Fruit fly (Drosophila melanogaster) whole organism, prepupa: ENCODE measurements around the gene CG7656.
A peak's percentile ranks its signal among the peaks of the same experiment; 100 is the strongest.

Experiments used
- Blimp-1 ChIP-seq: fragments of 200-800 bp; sonication (Bioruptor generic); optimal IDR thresholded peaks from 3 replicates; lab custom pipeline; 2017; ENCODE audit warnings: missing biosample characterization, missing genetic modification characterization, mild to moderate bottlenecking, moderate library complexity, missing genetic modification reagents
- CG10669 ChIP-seq: fragments of 200-800 bp; sonication (Bioruptor generic); optimal IDR thresholded peaks from 3 replicates; lab custom pipeline; 2018; ENCODE audit warnings: missing biosample characterization, mild to moderate bottlenecking, missing genetic modification characterization, moderate library complexity
- CG11294 ChIP-seq: fragments of 200-800 bp; sonication (Bioruptor generic); IDR thresholded peaks from 2 replicates; pipeline ENCODE4 v1.3.6; 2022; ENCODE audit warnings: missing biosample characterization, missing genetic modification characterization
- CG11762 ChIP-seq: fragments of 200-800 bp; sonication (Bioruptor generic); optimal IDR thresholded peaks from 3 replicates; lab custom pipeline; 2016; ENCODE audit warnings: missing biosample characterization, missing genetic modification characterization; ENCODE audit not compliant: insufficient read depth
- CG11902 ChIP-seq: fragments of 200-800 bp; sonication (Bioruptor generic); optimal IDR thresholded peaks from 3 replicates; lab custom pipeline; 2016; ENCODE audit warnings: missing biosample characterization, missing genetic modification characterization
- CG1621 ChIP-seq: fragments of 200-800 bp; sonication (Bioruptor generic); optimal IDR thresholded peaks from 3 replicates; lab custom pipeline; 2018; ENCODE audit warnings: missing biosample characterization, mild to moderate bottlenecking, missing genetic modification characterization
- CG31627 ChIP-seq: fragments of 200-800 bp; sonication (Bioruptor generic); optimal IDR thresholded peaks from 3 replicates; lab custom pipeline; 2016; ENCODE audit warnings: missing biosample characterization, missing genetic modification characterization
- CG32006 ChIP-seq: fragments of 200-800 bp; sonication (Bioruptor generic); optimal IDR thresholded peaks from 3 replicates; lab custom pipeline; 2017; ENCODE audit warnings: missing biosample characterization, mild to moderate bottlenecking, missing genetic modification characterization
- CG34406 ChIP-seq: fragments of 200-800 bp; sonication (Bioruptor generic); optimal IDR thresholded peaks from 3 replicates; lab custom pipeline; 2016; ENCODE audit warnings: missing biosample characterization, missing genetic modification characterization
- CG3919 ChIP-seq: fragments of 200-800 bp; sonication (Bioruptor generic); optimal IDR thresholded peaks from 3 replicates; lab custom pipeline; 2016; ENCODE audit warnings: missing biosample characterization, missing genetic modification characterization
- CG4318 ChIP-seq: fragments of 200-800 bp; sonication (Bioruptor generic); optimal IDR thresholded peaks from 3 replicates; lab custom pipeline; 2017; ENCODE audit warnings: missing biosample characterization, mild to moderate bottlenecking, missing genetic modification characterization
- CG6163 ChIP-seq: fragments of 200-800 bp; sonication (Bioruptor generic); IDR thresholded peaks from 3 replicates; pipeline ENCODE4 v1.3.6; 2022; ENCODE audit warnings: missing biosample characterization, missing genetic modification characterization
- CG6276 ChIP-seq: fragments of 200-800 bp; sonication (Bioruptor generic); optimal IDR thresholded peaks from 2 replicates; lab custom pipeline; 2017; ENCODE audit warnings: missing biosample characterization, mild to moderate bottlenecking, missing genetic modification characterization
- CG6808 ChIP-seq: fragments of 200-800 bp; sonication (Bioruptor generic); optimal IDR thresholded peaks from 3 replicates; lab custom pipeline; 2017; ENCODE audit warnings: missing biosample characterization, missing genetic modification characterization, mild to moderate bottlenecking, moderate library complexity, missing genetic modification reagents
- CG6854 ChIP-seq: fragments of 200-800 bp; sonication (Bioruptor generic); optimal IDR thresholded peaks from 2 replicates; lab custom pipeline; 2017; ENCODE audit warnings: missing biosample characterization, mild to moderate bottlenecking, missing genetic modification characterization
- CG7368 ChIP-seq: fragments of 200-800 bp; sonication (Bioruptor generic); optimal IDR thresholded peaks from 3 replicates; lab custom pipeline; 2016; ENCODE audit warnings: missing biosample characterization, missing genetic modification characterization
- CG8119 ChIP-seq: fragments of 200-800 bp; sonication (Bioruptor generic); IDR thresholded peaks from 3 replicates; pipeline ENCODE4 v1.3.6; 2022; ENCODE audit warnings: missing biosample characterization, missing genetic modification characterization
- CG8319 ChIP-seq: fragments of 200-800 bp; sonication (Bioruptor generic); optimal IDR thresholded peaks from 3 replicates; lab custom pipeline; 2016; ENCODE audit warnings: missing biosample characterization, missing genetic modification characterization
- CG8632 ChIP-seq: fragments of 200-800 bp; sonication (Bioruptor generic); optimal IDR thresholded peaks from 3 replicates; lab custom pipeline; 2016; ENCODE audit warnings: missing biosample characterization, missing genetic modification characterization
- CG9139 ChIP-seq: fragments of 200-800 bp; sonication (Bioruptor generic); optimal IDR thresholded peaks from 3 replicates; lab custom pipeline; 2017; ENCODE audit warnings: missing biosample characterization, mild to moderate bottlenecking, missing genetic modification characterization
- Eip75B ChIP-seq: fragments of 200-800 bp; sonication (Bioruptor generic); optimal IDR thresholded peaks from 3 replicates; lab custom pipeline; 2016; ENCODE audit warnings: missing biosample characterization, missing genetic modification characterization
- Ets21C ChIP-seq: fragments of 200-800 bp; sonication (Bioruptor generic); optimal IDR thresholded peaks from 3 replicates; lab custom pipeline; 2016; ENCODE audit warnings: missing biosample characterization, missing genetic modification characterization
- Ets96B ChIP-seq: fragments of 200-800 bp; optimal IDR thresholded peaks from 2 replicates; lab custom pipeline; 2019; ENCODE audit warnings: missing biosample characterization, mild to moderate bottlenecking, missing genetic modification characterization, moderate library complexity
- Gug ChIP-seq: fragments of 200-800 bp; sonication (Bioruptor generic); IDR thresholded peaks from 2 replicates; pipeline ENCODE4 v1.3.6; 2022; ENCODE audit warnings: missing biosample characterization, missing genetic modification characterization
- Hr38 ChIP-seq: sonication (Bioruptor generic); optimal IDR thresholded peaks from 2 replicates; lab custom pipeline; 2016; ENCODE audit warnings: missing biosample characterization, missing genetic modification characterization
- Hr39 ChIP-seq: fragments of 200-800 bp; sonication (Bioruptor generic); optimal IDR thresholded peaks from 2 replicates; lab custom pipeline; 2016; ENCODE audit warnings: missing biosample characterization, missing genetic modification characterization
- Hr4 ChIP-seq: fragments of 200-800 bp; sonication (Bioruptor generic); optimal IDR thresholded peaks from 3 replicates; lab custom pipeline; 2016; ENCODE audit warnings: missing biosample characterization, missing genetic modification characterization
- Met ChIP-seq: fragments of 200-800 bp; sonication (Bioruptor generic); optimal IDR thresholded peaks from 3 replicates; lab custom pipeline; 2016; ENCODE audit warnings: missing biosample characterization, missing genetic modification characterization
- OdsH ChIP-seq: fragments of 200-800 bp; sonication (Bioruptor generic); optimal IDR thresholded peaks from 3 replicates; lab custom pipeline; 2016; ENCODE audit warnings: missing biosample characterization, missing genetic modification characterization
- Smox ChIP-seq: fragments of 200-800 bp; sonication (Bioruptor generic); optimal IDR thresholded peaks from 3 replicates; lab custom pipeline; 2016; ENCODE audit warnings: missing biosample characterization, missing genetic modification characterization
- Sox102F ChIP-seq: fragments of 200-800 bp; sonication (Bioruptor generic); optimal IDR thresholded peaks from 2 replicates; lab custom pipeline; 2016; ENCODE audit warnings: missing biosample characterization, mild to moderate bottlenecking, missing genetic modification characterization
- Sox15 ChIP-seq: fragments of 200-800 bp; sonication (Bioruptor generic); optimal IDR thresholded peaks from 3 replicates; lab custom pipeline; 2016; ENCODE audit warnings: missing biosample characterization, missing genetic modification characterization
- achi ChIP-seq: fragments of 200-800 bp; sonication (Bioruptor generic); optimal IDR thresholded peaks from 3 replicates; lab custom pipeline; 2016; ENCODE audit warnings: missing biosample characterization, missing genetic modification characterization
- cyc ChIP-seq: fragments of 200-800 bp; sonication (Bioruptor generic); optimal IDR thresholded peaks from 3 replicates; lab custom pipeline; 2016; ENCODE audit warnings: missing biosample characterization, missing genetic modification characterization
- dsx ChIP-seq: fragments of 200-800 bp; optimal IDR thresholded peaks from 3 replicates; lab custom pipeline; 2019; ENCODE audit warnings: missing biosample characterization, mild to moderate bottlenecking, missing genetic modification characterization, moderate library complexity; ENCODE audit not compliant: poor library complexity, severe bottlenecking
- esn ChIP-seq: fragments of 200-800 bp; sonication (Bioruptor generic); optimal IDR thresholded peaks from 2 replicates; lab custom pipeline; 2016; ENCODE audit warnings: missing biosample characterization, mild to moderate bottlenecking, missing genetic modification characterization, moderate library complexity
- fd59A ChIP-seq: fragments of 200-800 bp; sonication (Bioruptor generic); optimal IDR thresholded peaks from 2 replicates; lab custom pipeline; 2017; ENCODE audit warnings: missing biosample characterization, mild to moderate bottlenecking, missing genetic modification characterization, missing genetic modification reagents
- fkh ChIP-seq: fragments of 200-800 bp; sonication (Bioruptor generic); optimal IDR thresholded peaks from 3 replicates; lab custom pipeline; 2017; ENCODE audit warnings: missing biosample characterization, mild to moderate bottlenecking, missing genetic modification characterization, moderate library complexity
- lz ChIP-seq: fragments of 200-800 bp; sonication (Bioruptor generic); optimal IDR thresholded peaks from 3 replicates; lab custom pipeline; 2016; ENCODE audit warnings: missing biosample characterization, missing genetic modification characterization
- pdm3 ChIP-seq: fragments of 200-800 bp; sonication (Bioruptor generic); optimal IDR thresholded peaks from 3 replicates; lab custom pipeline; 2016; ENCODE audit warnings: missing biosample characterization, missing genetic modification characterization
- salr ChIP-seq, 2 experiments: fragments of 200-800 bp; sonication (Bioruptor generic); optimal IDR thresholded peaks; 3 replicates each; lab custom pipeline; 2016 to 2018; ENCODE audit warnings: missing biosample characterization in 2 of 2, missing genetic modification characterization in 2 of 2, mild to moderate bottlenecking in 1 of 2
- spab ChIP-seq: fragments of 200-800 bp; sonication (Bioruptor generic); optimal IDR thresholded peaks from 2 replicates; lab custom pipeline; 2017; ENCODE audit warnings: missing biosample characterization, mild to moderate bottlenecking, missing genetic modification characterization, missing genetic modification reagents
- ss ChIP-seq, 2 experiments: fragments of 200-800 bp; sonication (Bioruptor generic); optimal IDR thresholded peaks; 2 replicates in 1 of 2; 3 replicates in 1 of 2; lab custom pipeline; 2017 to 2018; ENCODE audit warnings: mild to moderate bottlenecking in 2 of 2, missing biosample characterization in 2 of 2, missing genetic modification characterization in 2 of 2, moderate library complexity in 1 of 2
- svp ChIP-seq: fragments of 200-800 bp; sonication (Bioruptor generic); peaks from one replicate; lab custom pipeline; 2016; ENCODE audit warnings: missing biosample characterization, missing genetic modification characterization
- topi ChIP-seq: fragments of 200-800 bp; sonication (Bioruptor generic); optimal IDR thresholded peaks from 3 replicates; lab custom pipeline; 2016; ENCODE audit warnings: missing biosample characterization, missing genetic modification characterization
- vri ChIP-seq: fragments of 200-800 bp; sonication (Bioruptor generic); optimal IDR thresholded peaks from 3 replicates; lab custom pipeline; 2016; ENCODE audit warnings: missing biosample characterization, mild to moderate bottlenecking, missing genetic modification characterization

The CG7656 gene

dm6 chr3L:15595980-15596379 lies 8.0 kb upstream of the CG7656 start (continued):
- TF ChIP-seq CG10669 (GFP tag; lab: Kevin White, UChicago) (peak; percentile 38), CG32006 (GFP tag; lab: Kevin White, UChicago) (no peak), Ets96B (tag; lab: Kevin White, UChicago) (peak; percentile 47), fkh (GFP tag; lab: Kevin White, UChicago) (no peak), CG4318 (GFP tag; lab: Kevin White, UChicago) (no peak), CG7368 (GFP tag; lab: Kevin White, UChicago) (peak; percentile 38), CG8632 (GFP tag; lab: Kevin White, UChicago) (no peak), CG6163 (GFP tag; lab: Robert Waterston, UW) (peak; percentile 43; the same call in 2 of the 3 replicates), Hr38 (GFP tag; lab: Kevin White, UChicago) (no peak), spab (no peak), CG11762 (GFP tag; lab: Kevin White, UChicago) (peak; percentile 6), topi (GFP tag; lab: Kevin White, UChicago) (no peak), Met (GFP tag; lab: Kevin White, UChicago) (no peak), vri (GFP tag; lab: Kevin White, UChicago) (no peak), achi (peak; percentile 25), CG9139 (no peak), Hr39 (GFP tag; lab: Kevin White, UChicago) (no peak), lz (GFP tag; lab: Kevin White, UChicago) (no peak), Sox102F (no peak), OdsH (GFP tag; lab: Kevin White, UChicago) (peak; percentile 49), Blimp-1 (no peak)

- TF ChIP-seq CG8119, result no peak
- no peak for TF ChIP-seq CG3919
- no peak for TF ChIP-seq ss (GFP tag; optimal IDR thresholded peaks at IDR 0.05; lab: Kevin White, UChicago)
- no peak for TF ChIP-seq CG4318 (GFP tag; lab: Kevin White, UChicago)
- no peak for TF ChIP-seq vri (GFP tag; lab: Kevin White, UChicago)
- no peak for TF ChIP-seq CG11902 (GFP tag; lab: Kevin White, UChicago)
- no peak for TF ChIP-seq spab
- peak; percentile 7 for TF ChIP-seq Ets96B (tag; lab: Kevin White, UChicago)
- TF ChIP-seq Hr38 (GFP tag; lab: Kevin White, UChicago), result no peak
- no peak for TF ChIP-seq Sox15 (GFP tag; lab: Kevin White, UChicago)
- TF ChIP-seq dsx (GFP tag; lab: Kevin White, UChicago), result no peak
- no peak for TF ChIP-seq Ets21C (GFP tag; lab: Kevin White, UChicago)
- peak; percentile 12 for TF ChIP-seq CG10669 (GFP tag; lab: Kevin White, UChicago)
- peak; percentile 23 for TF ChIP-seq cyc (GFP tag; lab: Kevin White, UChicago)
- peak; percentile 8 for TF ChIP-seq esn (GFP tag; lab: Kevin White, UChicago)
- TF ChIP-seq CG9139, result no peak
- no peak for TF ChIP-seq CG1621 (tag; lab: Kevin White, UChicago)
- peak; percentile 6 for TF ChIP-seq lz (GFP tag; lab: Kevin White, UChicago)
- TF ChIP-seq fkh (GFP tag; lab: Kevin White, UChicago), result peak; percentile 30
- TF ChIP-seq CG11294 (GFP tag; lab: Robert Waterston, UW), result no peak
- no peak for TF ChIP-seq CG6276 (GFP tag; lab: Kevin White, UChicago)
- TF ChIP-seq CG7368 (GFP tag; lab: Kevin White, UChicago), result no peak
- no peak for TF ChIP-seq CG11762 (GFP tag; lab: Kevin White, UChicago)
- TF ChIP-seq CG6808 (GFP tag; lab: Kevin White, UChicago), result peak; percentile 40
- TF ChIP-seq Hr4 (GFP tag; lab: Kevin White, UChicago), result no peak
- no peak for TF ChIP-seq CG8632 (GFP tag; lab: Kevin White, UChicago)
- TF ChIP-seq CG8319, result no peak
- TF ChIP-seq svp (GFP tag; lab: Kevin White, UChicago), result no peak
- no peak for TF ChIP-seq CG6854 (GFP tag; lab: Kevin White, UChicago)
- TF ChIP-seq Sox102F, result no peak
- peak; percentile 1 for TF ChIP-seq fd59A (GFP tag; lab: Kevin White, UChicago)
- no peak for TF ChIP-seq Met (GFP tag; lab: Kevin White, UChicago)
- TF ChIP-seq CG34406 (GFP tag; lab: Kevin White, UChicago), result no peak
- peak; percentile 6 for TF ChIP-seq CG31627 (GFP tag; lab: Kevin White, UChicago)
- TF ChIP-seq Gug (GFP tag; lab: Robert Waterston, UW), result no peak
- TF ChIP-seq CG32006 (GFP tag; lab: Kevin White, UChicago), result peak; percentile 39
- TF ChIP-seq topi (GFP tag; lab: Kevin White, UChicago), result peak; percentile 2
- peak; percentile 7 for TF ChIP-seq OdsH (GFP tag; lab: Kevin White, UChicago)
- peak; percentile 4 for TF ChIP-seq pdm3 (GFP tag; lab: Kevin White, UChicago)
- TF ChIP-seq Eip75B (GFP tag; lab: Kevin White, UChicago), result no peak
- peak; percentile 9 for TF ChIP-seq Hr39 (GFP tag; lab: Kevin White, UChicago)
- no peak for TF ChIP-seq salr (GFP tag; optimal IDR thresholded peaks at IDR 0.05; lab: Kevin White, UChicago)
- no peak for TF ChIP-seq Smox (GFP tag; lab: Kevin White, UChicago)
These were observed 7.3 kb upstream of the CG7656 start for dm6 chr3L:15595175-15595724.
